Worm (Caenorhabditis elegans) whole organism, L3 larva: ENCODE measurements around the gene clc-11.
A peak's percentile ranks its signal among the peaks of the same experiment; 100 is the strongest.

ENCODE experiments used
- R02D3.7 ChIP-seq: fragments of 150-350 bp; optimal IDR thresholded peaks from 2 replicates; lab custom pipeline; 2014; ENCODE audit warnings: missing biosample characterization, missing genetic modification characterization
- ZK546.5 ChIP-seq: sonication (generic microtip); optimal IDR thresholded peaks from 2 replicates; lab custom pipeline; 2017; ENCODE audit warnings: missing biosample characterization, missing genetic modification characterization
- aly-2 ChIP-seq: fragments of 150-350 bp; optimal IDR thresholded peaks from 2 replicates; lab custom pipeline; 2014; ENCODE audit warnings: missing biosample characterization, missing genetic modification characterization
- ama-1 ChIP-seq: fragments of 150-350 bp; optimal IDR thresholded peaks from 2 replicates; lab custom pipeline; 2018
- ceh-28 ChIP-seq: fragments of 150-350 bp; optimal IDR thresholded peaks from 2 replicates; lab custom pipeline; 2014; ENCODE audit warnings: missing biosample characterization, missing genetic modification reagents, missing genetic modification characterization
- ceh-82 ChIP-seq: fragments of 150-350 bp; optimal IDR thresholded peaks from 2 replicates; lab custom pipeline; 2014; ENCODE audit warnings: missing biosample characterization, missing genetic modification characterization
- daf-12 ChIP-seq: fragments of 150-350 bp; optimal IDR thresholded peaks from 2 replicates; lab custom pipeline; 2014; ENCODE audit warnings: missing biosample characterization, missing genetic modification reagents, missing genetic modification characterization
- egl-27 ChIP-seq: sonication (generic microtip); optimal IDR thresholded peaks from 4 replicates; lab custom pipeline; 2017; ENCODE audit warnings: missing biosample characterization, missing genetic modification reagents, missing genetic modification characterization
- egl-5 ChIP-seq: fragments of 150-350 bp; optimal IDR thresholded peaks from 2 replicates; lab custom pipeline; 2017; ENCODE audit warnings: missing biosample characterization, missing genetic modification reagents, missing genetic modification characterization, inconsistent platforms
- elt-1 ChIP-seq: fragments of 150-350 bp; optimal IDR thresholded peaks from 2 replicates; lab custom pipeline; 2014; ENCODE audit warnings: missing biosample characterization, missing genetic modification characterization
- elt-2 ChIP-seq: sonication (generic microtip); optimal IDR thresholded peaks from 2 replicates; lab custom pipeline; 2016; ENCODE audit warnings: missing genetic modification reagents, mild to moderate bottlenecking, missing genetic modification characterization, missing compliant biosample characterization
- elt-3 ChIP-seq, 3 experiments: fragments of 150-350 bp in 1 of 3; sonication (generic microtip) in 2 of 3; optimal IDR thresholded peaks; 2 replicates in 2 of 3; 4 replicates in 1 of 3; lab custom pipeline; 2014 to 2017; ENCODE audit warnings: missing biosample characterization in 3 of 3, missing genetic modification characterization in 3 of 3
- eor-1 ChIP-seq, 2 experiments: fragments of 150-350 bp; optimal IDR thresholded peaks; 2 replicates each; lab custom pipeline; 2014 to 2018; ENCODE audit warnings: missing biosample characterization in 2 of 2, missing genetic modification characterization in 2 of 2
- fkh-10 ChIP-seq: sonication (generic microtip); optimal IDR thresholded peaks from 2 replicates; lab custom pipeline; 2017; ENCODE audit warnings: missing biosample characterization, missing genetic modification reagents, missing genetic modification characterization
- fkh-2 ChIP-seq: fragments of 150-350 bp; optimal IDR thresholded peaks from 2 replicates; lab custom pipeline; 2014; ENCODE audit warnings: missing biosample characterization, missing genetic modification reagents, missing genetic modification characterization
- fos-1 ChIP-seq: fragments of 150-350 bp; optimal IDR thresholded peaks from 2 replicates; lab custom pipeline; 2014; ENCODE audit warnings: missing biosample characterization, missing genetic modification characterization
- hmg-11 ChIP-seq: sonication (generic microtip); optimal IDR thresholded peaks from 2 replicates; lab custom pipeline; 2016; ENCODE audit warnings: missing genetic modification characterization, missing compliant biosample characterization
- lin-15B ChIP-seq: fragments of 150-350 bp; optimal IDR thresholded peaks from 2 replicates; lab custom pipeline; 2014; ENCODE audit warnings: missing biosample characterization, missing genetic modification characterization
- lin-39 ChIP-seq: fragments of 150-350 bp; optimal IDR thresholded peaks from 2 replicates; lab custom pipeline; 2018; ENCODE audit warnings: missing biosample characterization, missing genetic modification reagents, missing genetic modification characterization
- lsy-12 ChIP-seq: sonication (generic microtip); optimal IDR thresholded peaks from 2 replicates; lab custom pipeline; 2016; ENCODE audit warnings: mild to moderate bottlenecking, missing genetic modification characterization, missing compliant biosample characterization
- mdl-1 ChIP-seq: fragments of 150-350 bp; optimal IDR thresholded peaks from 2 replicates; lab custom pipeline; 2014; ENCODE audit warnings: missing biosample characterization, missing genetic modification characterization
- nfya-1 ChIP-seq: sonication (generic microtip); optimal IDR thresholded peaks from 2 replicates; lab custom pipeline; 2017; ENCODE audit warnings: missing genetic modification characterization, mild to moderate bottlenecking, missing compliant biosample characterization, antibody characterized with exemption, moderate library complexity; ENCODE audit not compliant: insufficient read depth
- nhr-11 ChIP-seq: fragments of 150-350 bp; optimal IDR thresholded peaks from 2 replicates; lab custom pipeline; 2014; ENCODE audit warnings: missing biosample characterization, missing genetic modification characterization
- nhr-12 ChIP-seq: fragments of 150-350 bp; optimal IDR thresholded peaks from 2 replicates; lab custom pipeline; 2014; ENCODE audit warnings: missing biosample characterization, missing genetic modification characterization
- nhr-23 ChIP-seq: fragments of 150-350 bp; optimal IDR thresholded peaks from 2 replicates; lab custom pipeline; 2014; ENCODE audit warnings: missing biosample characterization, missing genetic modification reagents, missing genetic modification characterization
- nhr-28 ChIP-seq: fragments of 150-350 bp; optimal IDR thresholded peaks from 2 replicates; lab custom pipeline; 2014; ENCODE audit warnings: missing biosample characterization, missing genetic modification characterization
- nhr-43 ChIP-seq: sonication (generic microtip); optimal IDR thresholded peaks from 2 replicates; lab custom pipeline; 2016; ENCODE audit warnings: mild to moderate bottlenecking, missing genetic modification characterization, missing compliant biosample characterization; ENCODE audit not compliant: poor library complexity, severe bottlenecking
- nhr-76 ChIP-seq: fragments of 150-350 bp; sonication (generic microtip); optimal IDR thresholded peaks from 5 replicates; lab custom pipeline; 2014; ENCODE audit warnings: missing biosample characterization, missing genetic modification characterization
- pha-4 ChIP-seq: fragments of 150-350 bp; optimal IDR thresholded peaks from 2 replicates; lab custom pipeline; 2014; ENCODE audit warnings: missing biosample characterization, missing genetic modification reagents, missing genetic modification characterization
- pqm-1 ChIP-seq: fragments of 150-350 bp; optimal IDR thresholded peaks from 2 replicates; lab custom pipeline; 2017; ENCODE audit warnings: missing biosample characterization, missing genetic modification characterization, inconsistent platforms
- sea-2 ChIP-seq: fragments of 150-350 bp; sonication (generic microtip); optimal IDR thresholded peaks from 4 replicates; lab custom pipeline; 2014; ENCODE audit warnings: missing biosample characterization, missing genetic modification reagents, missing genetic modification characterization
- skn-1 ChIP-seq: fragments of 150-350 bp; optimal IDR thresholded peaks from 2 replicates; lab custom pipeline; 2014; ENCODE audit warnings: missing biosample characterization, missing genetic modification characterization
- snpc-4 ChIP-seq: fragments of 150-350 bp; optimal IDR thresholded peaks from 2 replicates; lab custom pipeline; 2014; ENCODE audit warnings: missing biosample characterization, missing genetic modification characterization
- tbx-2 ChIP-seq: sonication (generic microtip); optimal IDR thresholded peaks from 2 replicates; lab custom pipeline; 2016; ENCODE audit warnings: mild to moderate bottlenecking, missing genetic modification characterization, missing compliant biosample characterization
- unc-62 ChIP-seq: fragments of 150-350 bp; sonication (generic microtip); optimal IDR thresholded peaks from 4 replicates; lab custom pipeline; 2014; ENCODE audit warnings: missing biosample characterization, missing genetic modification reagents, missing genetic modification characterization
- zag-1 ChIP-seq: fragments of 150-350 bp; optimal IDR thresholded peaks from 2 replicates; lab custom pipeline; 2014; ENCODE audit warnings: missing biosample characterization, missing genetic modification characterization
- ztf-11 ChIP-seq: fragments of 150-350 bp; optimal IDR thresholded peaks from 2 replicates; lab custom pipeline; 2014; ENCODE audit warnings: missing biosample characterization, missing genetic modification characterization
- ztf-4 ChIP-seq: fragments of 150-350 bp; optimal IDR thresholded peaks from 2 replicates; lab custom pipeline; 2014; ENCODE audit warnings: missing biosample characterization, missing genetic modification characterization

clc-11 gene

ce11 chrV:16163719-16164118 is 24.3 kb upstream of the clc-11 start, which contains the start of gene F10A3.12:
F10A3.12 (plus strand) TSS chrV:16164019.
- TF ChIP-seq elt-1 (tag; lab: Kevin White, UChicago) (no peak), fkh-10 (GFP tag; lab: Kevin White, UChicago) (no peak)

- TF ChIP-seq eor-1 (tag; optimal IDR thresholded peaks at IDR 0.05; lab: Kevin White, UChicago) (no peak), lin-15B (no peak), pha-4 (tag; lab: Kevin White, UChicago) (no peak), snpc-4 (tag; lab: Kevin White, UChicago) (no peak), mdl-1 (no peak), ZK546.5 (tag; lab: Kevin White, UChicago) (no peak), elt-3 (tag; optimal IDR thresholded peaks at IDR 0.05; lab: Kevin White, UChicago) (no peak), sea-2 (GFP tag; lab: Kevin White, UChicago) (no peak), fos-1 (tag; lab: Kevin White, UChicago) (no peak), ztf-4 (tag; lab: Kevin White, UChicago) (no peak), nhr-76 (tag; lab: Kevin White, UChicago) (no peak), unc-62 (GFP tag; lab: Kevin White, UChicago) (no peak), ceh-28 (tag; lab: Kevin White, UChicago) (no peak), elt-2 (tag; lab: Kevin White, UChicago) (no peak)
Measured at ce11 chrV:16162124-16162735, 22.8 kb upstream of the clc-11 start, which contains the start of the genes str-109 and F10A3.11. str-109 (minus strand) TSS chrV:16162224. F10A3.11 (plus strand) TSS chrV:16162685.

- TF ChIP-seq sea-2 (GFP tag; lab: Kevin White, UChicago) (no peak), pha-4 (tag; lab: Kevin White, UChicago) (peak; percentile 71), elt-2 (tag; lab: Kevin White, UChicago) (peak; percentile 42), pqm-1 (peak; percentile 16)
Measured at ce11 chrV:16160087-16160486, 20.7 kb upstream of the clc-11 start.

ce11 chrV:16159594-16159993 is 20.2 kb upstream of the clc-11 start, which contains the start of gene F10A3.17:
F10A3.17 (minus strand) TSS chrV:16159694.
- TF ChIP-seq egl-5 (tag; lab: Kevin White, UChicago) (no peak), nhr-11 (tag; lab: Kevin White, UChicago) (no peak), daf-12 (tag; lab: Kevin White, UChicago) (no peak), tbx-2 (tag; lab: Kevin White, UChicago) (no peak), R02D3.7 (tag; lab: Kevin White, UChicago) (no peak), lin-15B (no peak), elt-1 (tag; lab: Kevin White, UChicago) (no peak), ceh-82 (no peak), zag-1 (tag; lab: Kevin White, UChicago) (no peak), eor-1 (tag; optimal IDR thresholded peaks at IDR 0.05; lab: Kevin White, UChicago) (no peak), lsy-12 (no peak), snpc-4 (tag; lab: Kevin White, UChicago) (no peak), ceh-28 (tag; lab: Kevin White, UChicago) (no peak), egl-27 (no peak), nhr-43 (tag; lab: Kevin White, UChicago) (no peak), elt-3 (tag; optimal IDR thresholded peaks at IDR 0.05; lab: Kevin White, UChicago) (no peak), nhr-12 (no peak), aly-2 (tag; lab: Kevin White, UChicago) (no peak), ztf-4 (tag; lab: Kevin White, UChicago) (no peak), ama-1 (lab: Kevin White, UChicago) (no peak)

- TF ChIP-seq ztf-4 (tag; lab: Kevin White, UChicago) (no peak), mdl-1 (no peak), nhr-23 (tag; lab: Kevin White, UChicago) (no peak), elt-1 (tag; lab: Kevin White, UChicago) (no peak), aly-2 (tag; lab: Kevin White, UChicago) (no peak), R02D3.7 (tag; lab: Kevin White, UChicago) (no peak), hmg-11 (no peak), ZK546.5 (tag; lab: Kevin White, UChicago) (no peak), ama-1 (lab: Kevin White, UChicago) (no peak), pha-4 (tag; lab: Kevin White, UChicago) (no peak), ztf-11 (tag; lab: Kevin White, UChicago) (no peak), skn-1 (tag; lab: Kevin White, UChicago) (no peak), elt-3 (tag; optimal IDR thresholded peaks at IDR 0.05; lab: Kevin White, UChicago) (no peak), lin-39 (tag; lab: Kevin White, UChicago) (no peak), lin-15B (no peak), fkh-2 (no peak), nhr-28 (tag; lab: Kevin White, UChicago) (no peak), nfya-1 (no peak), fkh-10 (GFP tag; lab: Kevin White, UChicago) (no peak)
Measured at ce11 chrV:16158391-16158790, 19.0 kb upstream of the clc-11 start, which contains the start of gene str-99. str-99 (minus strand) TSS chrV:16158491.
